Fruit fly (Drosophila melanogaster): Measurements from ENCODE around the gene CG17776.

CG17776 gene

dm6 chrX:2184563-2184962 lies at the start of gene CG17776, which contains the start of gene Nmd3:
TSS of gene CG17776 (plus strand) at chrX:2184725.
TSS of gene Nmd3 (minus strand) at chrX:2184668.
- no peak for TF ChIP-seq fd102C (GFP tag; optimal IDR thresholded peaks at IDR 0.05)
- peak; percentile 46 for TF ChIP-seq YL-1 (GFP tag; optimal IDR thresholded peaks at IDR 0.05)
- TF ChIP-seq kay (GFP tag; optimal IDR thresholded peaks at IDR 0.05) = no peak
- TF ChIP-seq CG4707 (GFP tag; optimal IDR thresholded peaks at IDR 0.05) = no peak
- TF ChIP-seq Sry-δ (GFP tag; optimal IDR thresholded peaks at IDR 0.05) = peak; percentile 73
- no peak for TF ChIP-seq gro (GFP tag; optimal IDR thresholded peaks at IDR 0.05)
- no peak for TF ChIP-seq CG7839 (tag; optimal IDR thresholded peaks at IDR 0.05)
- no peak for TF ChIP-seq CG8359 (GFP tag; optimal IDR thresholded peaks at IDR 0.05; ENCODE audit: borderline replicate concordance)
- TF ChIP-seq CG42726 (GFP tag; IDR thresholded peaks at IDR 0.05; ENCODE audit: partially characterized antibody) = no peak
- peak; percentile 33 for TF ChIP-seq bcd (GFP tag; optimal IDR thresholded peaks at IDR 0.05)
- TF ChIP-seq trh (GFP tag; optimal IDR thresholded peaks at IDR 0.05) = no peak
- no peak for TF ChIP-seq HLHmδ (GFP tag; optimal IDR thresholded peaks at IDR 0.05)
- peak; percentile 4 for TF ChIP-seq CG9797 (GFP tag; optimal IDR thresholded peaks at IDR 0.05)
- peak; percentile 60 for TF ChIP-seq HmgZ (tag; optimal IDR thresholded peaks at IDR 0.05)
- TF ChIP-seq Dp (GFP tag; optimal IDR thresholded peaks at IDR 0.05) = peak; percentile 42
- TF ChIP-seq hkb (optimal IDR thresholded peaks at IDR 0.05) = no peak
- TF ChIP-seq hkb (GFP tag; IDR thresholded peaks at IDR 0.05) = no peak
- TF ChIP-seq CG11560 (tag; IDR thresholded peaks at IDR 0.05) = no peak
- no peak for TF ChIP-seq CG1832 (GFP tag; optimal IDR thresholded peaks at IDR 0.05)
- TF ChIP-seq bab2 (GFP tag; optimal IDR thresholded peaks at IDR 0.05) = no peak
- TF ChIP-seq Atf3 (GFP tag; optimal IDR thresholded peaks at IDR 0.05) = no peak
- no peak for TF ChIP-seq croc (GFP tag; conservative IDR thresholded peaks at IDR 0.05)
- peak; percentile 63; the same call in 2 of the 3 replicates for TF ChIP-seq zen2 (GFP tag; IDR thresholded peaks at IDR 0.05; ENCODE audit: partially characterized antibody)
- no peak for TF ChIP-seq eyg (GFP tag; optimal IDR thresholded peaks at IDR 0.05)
- TF ChIP-seq so (GFP tag; IDR thresholded peaks at IDR 0.05) = no peak
- no peak for TF ChIP-seq Sox102F (GFP tag; optimal IDR thresholded peaks at IDR 0.05)
- no peak for TF ChIP-seq gt (GFP tag; IDR thresholded peaks at IDR 0.05)
- TF ChIP-seq CG10321 (GFP tag; IDR thresholded peaks at IDR 0.05) = no peak
- no peak for TF ChIP-seq CG10654 (GFP tag; optimal IDR thresholded peaks at IDR 0.05)
- no peak for TF ChIP-seq gce (GFP tag; IDR thresholded peaks at IDR 0.05)
- no peak for TF ChIP-seq ara (GFP tag; IDR thresholded peaks at IDR 0.05)
- TF ChIP-seq br (optimal IDR thresholded peaks at IDR 0.05) = no peak
- peak; percentile 30 for TF ChIP-seq CG12391 (tag; optimal IDR thresholded peaks at IDR 0.05)
- TF ChIP-seq Kr (GFP tag; optimal IDR thresholded peaks at IDR 0.05) = no peak
- TF ChIP-seq shn (GFP tag; optimal IDR thresholded peaks at IDR 0.05) = peak; percentile 26
- TF ChIP-seq tna (GFP tag; IDR thresholded peaks at IDR 0.05; ENCODE audit: partially characterized antibody) = peak; percentile 70
- TF ChIP-seq CG7928 (GFP tag; optimal IDR thresholded peaks at IDR 0.05) = no peak
- TF ChIP-seq CG13296 (GFP tag; optimal IDR thresholded peaks at IDR 0.05) = no peak
- TF ChIP-seq CG5953 (GFP tag; IDR thresholded peaks at IDR 0.05) = no peak
- no peak for TF ChIP-seq en (GFP tag; optimal IDR thresholded peaks at IDR 0.05)
- TF ChIP-seq Dad (GFP tag; optimal IDR thresholded peaks at IDR 0.05) = no peak
- TF ChIP-seq jing (GFP tag; optimal IDR thresholded peaks at IDR 0.05) = no peak
- TF ChIP-seq CG30020 (tag; optimal IDR thresholded peaks at IDR 0.05) = peak; percentile 8
- no peak for TF ChIP-seq NfI (GFP tag; optimal IDR thresholded peaks at IDR 0.05)
- TF ChIP-seq trem (tag; optimal IDR thresholded peaks at IDR 0.05) = peak; percentile 43
- no peak for TF ChIP-seq slbo (GFP tag; IDR thresholded peaks at IDR 0.05)
- TF ChIP-seq Hey (tag; optimal IDR thresholded peaks at IDR 0.05) = no peak
- no peak for TF ChIP-seq CG9876 (GFP tag; optimal IDR thresholded peaks at IDR 0.05)
- no peak for TF ChIP-seq pfk (GFP tag; optimal IDR thresholded peaks at IDR 0.05)
- no peak for TF ChIP-seq CG11247 (GFP tag; IDR thresholded peaks at IDR 0.05)
- TF ChIP-seq CG10366 (GFP tag; IDR thresholded peaks at IDR 0.05) = no peak
- TF ChIP-seq slp2 (GFP tag; optimal IDR thresholded peaks at IDR 0.05) = no peak
- peak; percentile 15 for TF ChIP-seq Myb (GFP tag; optimal IDR thresholded peaks at IDR 0.05)
